Worm (Caenorhabditis elegans): Measurements from ENCODE around the gene hsp-25.

ce11 chrX:6066618-6067017 lies 27.2 kb upstream of the hsp-25 start:
- TF ChIP-seq unc-62 (GFP tag; optimal IDR thresholded peaks at IDR 0.05) (no peak), K12H6.12 (tag; optimal IDR thresholded peaks at IDR 0.05) (no peak), lin-54 (GFP tag; optimal IDR thresholded peaks at IDR 0.05) (no peak), attf-5 (GFP tag; optimal IDR thresholded peaks at IDR 0.05) (no peak), rcor-1 (GFP tag; IDR thresholded peaks at IDR 0.05) (no peak), pha-4 (tag; optimal IDR thresholded peaks at IDR 0.05) (no peak), nfya-1 (tag; optimal IDR thresholded peaks at IDR 0.05; ENCODE audit: borderline replicate concordance, insufficient read depth) (no peak), ztf-6 (GFP tag; IDR thresholded peaks at IDR 0.05) (no peak)
